Fruit fly (Drosophila melanogaster) whole organism, adult: ENCODE data around the gene wek.

Source experiments
- CG11617 ChIP-seq: fragments of 200-800 bp; sonication (Bioruptor generic); optimal IDR thresholded peaks from 2 replicates; lab custom pipeline; 2017; ENCODE audit warnings: mild to moderate bottlenecking, missing biosample characterization, missing genetic modification reagents, missing genetic modification characterization
- CG33017 ChIP-seq: fragments of 200-800 bp; sonication (Bioruptor generic); optimal IDR thresholded peaks from 2 replicates; lab custom pipeline; 2018; ENCODE audit warnings: missing biosample characterization, mild to moderate bottlenecking, missing genetic modification characterization, moderate library complexity
- CG7101 ChIP-seq: fragments of 200-800 bp; sonication (Bioruptor generic); optimal IDR thresholded peaks from 2 replicates; lab custom pipeline; 2018; ENCODE audit warnings: missing biosample characterization, mild to moderate bottlenecking, missing genetic modification characterization, moderate library complexity
- Crg-1 ChIP-seq: fragments of 200-800 bp; sonication (Bioruptor generic); optimal IDR thresholded peaks from 2 replicates; lab custom pipeline; 2016; ENCODE audit warnings: missing biosample characterization, missing genetic modification characterization
- Mnt ChIP-seq: fragments of 200-800 bp; sonication (Bioruptor generic); optimal IDR thresholded peaks from 2 replicates; lab custom pipeline; 2016; ENCODE audit warnings: missing biosample characterization, mild to moderate bottlenecking, missing genetic modification characterization
- cnc ChIP-seq, 2 experiments: fragments of >200 bp; optimal IDR thresholded peaks; 2 replicates each; lab custom pipeline; 2017
- tj ChIP-seq: fragments of 200-800 bp; sonication (Bioruptor generic); optimal IDR thresholded peaks from 3 replicates; lab custom pipeline; 2017; ENCODE audit warnings: missing biosample characterization, mild to moderate bottlenecking, missing genetic modification characterization, moderate library complexity

dm6 chr2L:15741418-15741817 is 26.7 kb downstream of the wek start:
- TF ChIP-seq Mnt (GFP tag; lab: Kevin White, UChicago) (no peak), CG11617 (GFP tag; lab: Kevin White, UChicago) (no peak), CG7101 (tag; lab: Kevin White, UChicago) (no peak), Crg-1 (no peak), tj (GFP tag; lab: Kevin White, UChicago) (no peak), CG33017 (tag; lab: Kevin White, UChicago) (no peak), cnc (optimal IDR thresholded peaks at IDR 0.05; lab: Kevin White, UChicago) (no peak)
